Fruit fly (Drosophila melanogaster): ENCODE results near the gene obst-H.

The obst-H gene

DNA sequence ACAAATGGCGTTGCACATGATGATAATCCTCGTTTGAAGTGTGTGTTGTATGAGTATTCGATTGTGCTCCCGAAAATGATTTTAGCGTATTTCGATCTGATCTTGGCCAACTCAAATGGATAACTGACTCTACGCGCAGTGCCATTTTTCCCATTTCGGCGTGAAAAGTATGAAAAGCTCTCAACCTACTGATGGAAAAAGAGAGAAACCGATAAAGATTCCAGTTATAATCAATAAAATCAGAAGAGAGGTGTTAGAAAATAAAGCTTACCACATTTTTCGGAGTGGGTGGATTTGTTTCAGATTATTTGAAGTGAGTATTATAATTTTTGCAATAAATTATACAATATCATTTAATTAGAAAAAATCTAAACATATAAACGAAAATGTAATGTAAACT lies 9.6 kb downstream of the obst-H start, which contains the start of gene mex1:
mex1 (minus strand) TSS at position 101 of the 400 bp plus-strand sequence.
- peak; percentile 9 for TF ChIP-seq CG18599 (GFP tag; optimal IDR thresholded peaks at IDR 0.05)
- peak; percentile 30 for TF ChIP-seq cwo (GFP tag; optimal IDR thresholded peaks at IDR 0.05)
- peak; percentile 46 for TF ChIP-seq Meics (GFP tag; optimal IDR thresholded peaks at IDR 0.05)
- no peak for TF ChIP-seq ems (GFP tag; optimal IDR thresholded peaks at IDR 0.05)

DNA sequence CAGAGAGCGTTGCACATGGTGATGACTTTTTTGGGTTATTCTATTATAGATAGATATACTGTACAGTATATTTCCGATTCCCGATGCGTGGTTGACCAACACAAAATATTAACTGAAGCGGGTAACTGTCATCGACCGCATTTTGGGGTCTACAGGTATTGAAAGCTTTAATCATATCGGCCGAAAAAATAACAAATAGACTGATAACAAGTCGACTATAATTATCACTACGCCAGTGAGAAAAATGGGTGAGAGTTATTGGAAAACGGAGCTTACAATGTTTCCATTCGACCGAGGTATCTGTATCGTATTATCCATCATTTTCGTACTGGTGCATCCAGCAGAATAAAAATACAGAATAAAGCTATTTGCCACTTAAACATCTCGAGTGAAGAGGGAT lies 10.7 kb downstream of the obst-H start:
- TF ChIP-seq CG15601 (tag; optimal IDR thresholded peaks at IDR 0.05): peak; percentile 32
- no peak for TF ChIP-seq Side (GFP tag; optimal IDR thresholded peaks at IDR 0.05)
- no peak for TF ChIP-seq CG12659 (GFP tag; optimal IDR thresholded peaks at IDR 0.05)
- TF ChIP-seq CG3995 (GFP tag; optimal IDR thresholded peaks at IDR 0.05): no peak
- TF ChIP-seq CG2199 (GFP tag; IDR thresholded peaks at IDR 0.05): 0 out of 3 replicates have a peak, but pooled peaks have one; percentile 56
- TF ChIP-seq CG15269 (tag; optimal IDR thresholded peaks at IDR 0.05): no peak
- TF ChIP-seq Med (GFP tag): peak; percentile 29
- no peak for TF ChIP-seq CG8290 (GFP tag; optimal IDR thresholded peaks at IDR 0.05)
- peak in 1 of 2 experiments; percentile 17 for TF ChIP-seq CG8290 (tag; optimal IDR thresholded peaks at IDR 0.05)
- TF ChIP-seq CG15073 (GFP tag; optimal IDR thresholded peaks at IDR 0.05): no peak
- no peak for TF ChIP-seq HmgD (GFP tag; optimal IDR thresholded peaks at IDR 0.05)
- TF ChIP-seq exex (tag; optimal IDR thresholded peaks at IDR 0.05): peak; percentile 76
- peak; percentile 3 for TF ChIP-seq sug (tag; optimal IDR thresholded peaks at IDR 0.05)
- TF ChIP-seq CG8388 (GFP tag; optimal IDR thresholded peaks at IDR 0.05): no peak
- TF ChIP-seq Nf-YA (GFP tag; IDR thresholded peaks at IDR 0.05): no peak
- no peak for TF ChIP-seq Pdp1 (GFP tag; optimal IDR thresholded peaks at IDR 0.05)
- no peak for TF ChIP-seq pum (GFP tag; optimal IDR thresholded peaks at IDR 0.05)
- TF ChIP-seq CG34376 (GFP tag; optimal IDR thresholded peaks at IDR 0.05): peak; percentile 12
- TF ChIP-seq CG13775 (GFP tag; optimal IDR thresholded peaks at IDR 0.05): no peak
- no peak for TF ChIP-seq CG14441 (GFP tag; IDR thresholded peaks at IDR 0.05)
- TF ChIP-seq cas (GFP tag; IDR thresholded peaks at IDR 0.05): no peak
- peak; percentile 63 for TF ChIP-seq mirr (GFP tag; optimal IDR thresholded peaks at IDR 0.05)
- TF ChIP-seq wor (GFP tag; IDR thresholded peaks at IDR 0.05): no peak
- no peak for TF ChIP-seq CG4617 (GFP tag; optimal IDR thresholded peaks at IDR 0.05; ENCODE audit: borderline replicate concordance)
- no peak for TF ChIP-seq Mrtf (GFP tag; IDR thresholded peaks at IDR 0.05)
- TF ChIP-seq Hey (tag; optimal IDR thresholded peaks at IDR 0.05): no peak
- TF ChIP-seq lab (GFP tag; optimal IDR thresholded peaks at IDR 0.05): peak; percentile 4
- no peak for TF ChIP-seq luna (GFP tag; optimal IDR thresholded peaks at IDR 0.05)
- 0 out of 2 replicates have a peak, but pooled peaks have one; percentile 19 for TF ChIP-seq stc (GFP tag; IDR thresholded peaks at IDR 0.05)
- TF ChIP-seq GATAe (GFP tag; conservative IDR thresholded peaks at IDR 0.05): peak; percentile 42

DNA sequence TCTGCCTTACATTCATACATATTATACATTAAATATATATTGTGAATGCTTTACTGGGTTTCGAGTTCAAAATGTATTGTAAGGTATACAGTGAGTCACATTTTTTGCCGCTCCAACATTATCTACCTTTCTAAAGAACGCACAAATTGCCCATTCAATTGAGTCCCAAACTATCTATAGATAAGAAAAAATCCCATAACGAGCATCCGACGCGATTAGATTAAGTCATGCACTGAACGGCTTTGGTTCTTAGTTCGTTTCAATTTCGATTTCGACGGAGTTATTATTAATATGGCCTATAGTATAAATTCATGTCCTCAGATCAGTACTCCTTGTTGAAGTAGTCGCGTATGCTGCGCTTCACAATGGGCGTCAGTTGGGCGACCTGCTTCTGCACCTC lies 11.5 kb downstream of the obst-H start:
- peak; percentile 8 for TF ChIP-seq grn (GFP tag; optimal IDR thresholded peaks at IDR 0.05)
- TF ChIP-seq CG34376 (GFP tag; optimal IDR thresholded peaks at IDR 0.05): peak; percentile 25
- TF ChIP-seq Dip3 (GFP tag; optimal IDR thresholded peaks at IDR 0.05): no peak
- TF ChIP-seq GATAe (GFP tag; conservative IDR thresholded peaks at IDR 0.05): peak; percentile 72
- no peak for TF ChIP-seq CG8290 (GFP tag; optimal IDR thresholded peaks at IDR 0.05)
- TF ChIP-seq CG8290 (tag; optimal IDR thresholded peaks at IDR 0.05): peak in 1 of 2 experiments; percentile 25
- peak; percentile 12 for TF ChIP-seq CG15696 (tag; optimal IDR thresholded peaks at IDR 0.05)
- TF ChIP-seq CG10147 (GFP tag; optimal IDR thresholded peaks at IDR 0.05): no peak
- no peak for TF ChIP-seq CG11723 (GFP tag; optimal IDR thresholded peaks at IDR 0.05)
- TF ChIP-seq exex (tag; optimal IDR thresholded peaks at IDR 0.05): peak; percentile 93
- TF ChIP-seq Med (GFP tag): peak; percentile 18
- peak; percentile 84; the same call in 2 of the 3 replicates for TF ChIP-seq CG2199 (GFP tag; IDR thresholded peaks at IDR 0.05)
- TF ChIP-seq sug (tag; optimal IDR thresholded peaks at IDR 0.05): peak; percentile 9
- TF ChIP-seq H2.0 (GFP tag; IDR thresholded peaks at IDR 0.05): 0 out of 2 replicates have a peak, but pooled peaks have one; percentile 18
- peak; percentile 39; the same call in 2 of the 3 replicates for TF ChIP-seq row (GFP tag; IDR thresholded peaks at IDR 0.05)
- TF ChIP-seq zfh1 (GFP tag; IDR thresholded peaks at IDR 0.05): 0 out of 3 replicates have a peak, but pooled peaks have one; percentile 24
- peak in 1 of 2 experiments; percentile 33 for TF ChIP-seq eve (GFP tag; optimal IDR thresholded peaks at IDR 0.05)
- TF ChIP-seq CG8388 (GFP tag; optimal IDR thresholded peaks at IDR 0.05): peak; percentile 39
- no peak for TF ChIP-seq HmgD (GFP tag; optimal IDR thresholded peaks at IDR 0.05)
- no peak for TF ChIP-seq Tbp (GFP tag; optimal IDR thresholded peaks at IDR 0.05)
- TF ChIP-seq zf30C (GFP tag; optimal IDR thresholded peaks at IDR 0.05): peak; percentile 87
- TF ChIP-seq mirr (GFP tag; optimal IDR thresholded peaks at IDR 0.05): peak; percentile 12
- TF ChIP-seq sd (tag; optimal IDR thresholded peaks at IDR 0.05): peak; percentile 55

Data from whole organism, embryonic.